Worm (Caenorhabditis elegans): ENCODE results near the gene cpg-9.

DNA sequence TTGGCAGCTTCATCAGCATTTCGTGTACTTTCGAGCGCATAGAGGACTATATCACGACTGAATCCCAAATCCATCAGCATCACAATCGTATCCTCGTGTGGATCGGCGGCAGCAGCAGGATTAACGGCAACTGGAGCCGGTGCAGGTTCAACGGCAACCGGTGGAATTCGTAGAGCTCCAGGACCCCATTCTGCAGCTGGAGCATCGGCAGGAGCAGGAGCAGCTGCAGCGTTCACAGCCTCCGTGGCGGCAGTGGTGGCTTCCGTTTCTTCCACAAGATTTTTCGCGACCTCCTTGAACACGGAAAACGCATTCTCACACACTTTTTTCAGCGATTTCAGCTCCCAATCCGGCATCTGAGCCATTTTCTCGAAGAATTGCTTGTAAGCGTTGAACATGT lies 25.9 kb downstream of the cpg-9 start:
- no peak for TF ChIP-seq him-1 (tag; optimal IDR thresholded peaks at IDR 0.05)
- no peak for TF ChIP-seq W03F9.2 (tag; optimal IDR thresholded peaks at IDR 0.05)

Data from whole organism, L4/young adult.